Worm (Caenorhabditis elegans): ENCODE results near the gene F18G5.1.
A peak's percentile ranks its signal among the peaks of the same experiment; 100 is the strongest.

F18G5.1 gene

ce11 chrX:9246625-9247024, 13.0 kb upstream of the F18G5.1 start:
- TF ChIP-seq egl-27 (tag; optimal IDR thresholded peaks at IDR 0.05) = no peak
- TF ChIP-seq lin-39 (tag; optimal IDR thresholded peaks at IDR 0.05) = no peak
- no peak for TF ChIP-seq elt-3 (tag; optimal IDR thresholded peaks at IDR 0.05)
- TF ChIP-seq nhr-6 (tag; optimal IDR thresholded peaks at IDR 0.05) = no peak
- peak; percentile 4 for TF ChIP-seq sma-3 (GFP tag; optimal IDR thresholded peaks at IDR 0.05)
- TF ChIP-seq fos-1 (tag; optimal IDR thresholded peaks at IDR 0.05) = no peak
- no peak for TF ChIP-seq snpc-4 (tag; optimal IDR thresholded peaks at IDR 0.05)
- TF ChIP-seq nhr-11 (tag; optimal IDR thresholded peaks at IDR 0.05) = no peak
- TF ChIP-seq unc-55 (GFP tag; optimal IDR thresholded peaks at IDR 0.05) = no peak
- no peak for TF ChIP-seq ZK546.5 (tag; optimal IDR thresholded peaks at IDR 0.05)
- peak; percentile 57 for TF ChIP-seq sma-9 (GFP tag; optimal IDR thresholded peaks at IDR 0.05)
- TF ChIP-seq sma-9 (tag; optimal IDR thresholded peaks at IDR 0.05) = no peak
- TF ChIP-seq ztf-1 (GFP tag; conservative IDR thresholded peaks at IDR 0.05) = no peak
- no peak for TF ChIP-seq nhr-129 (tag; optimal IDR thresholded peaks at IDR 0.05)
- TF ChIP-seq alr-1 (tag; optimal IDR thresholded peaks at IDR 0.05) = no peak
- TF ChIP-seq nhr-12 (tag; optimal IDR thresholded peaks at IDR 0.05) = no peak
- TF ChIP-seq nhr-23 (tag; optimal IDR thresholded peaks at IDR 0.05) = no peak
- peak; percentile 4 for TF ChIP-seq crh-2 (tag; optimal IDR thresholded peaks at IDR 0.05)
- TF ChIP-seq mab-5 (tag; optimal IDR thresholded peaks at IDR 0.05) = no peak
- peak; percentile 7 for TF ChIP-seq blmp-1 (tag; optimal IDR thresholded peaks at IDR 0.05; ENCODE audit: insufficient read depth)
- no peak for TF ChIP-seq peb-1 (tag; optimal IDR thresholded peaks at IDR 0.05)
- TF ChIP-seq lin-11 (tag; optimal IDR thresholded peaks at IDR 0.05) = no peak
- peak; percentile 74 for TF ChIP-seq nhr-25 (tag; optimal IDR thresholded peaks at IDR 0.05)
- TF ChIP-seq dmd-4 (tag; optimal IDR thresholded peaks at IDR 0.05) = no peak
- no peak for TF ChIP-seq mbf-1 (tag; optimal IDR thresholded peaks at IDR 0.05)

- no peak for TF ChIP-seq Y55F3AM.14 (GFP tag; optimal IDR thresholded peaks at IDR 0.05)
- TF ChIP-seq sma-9 (GFP tag; optimal IDR thresholded peaks at IDR 0.05) = peak; percentile 29
- no peak for TF ChIP-seq sma-9 (tag; optimal IDR thresholded peaks at IDR 0.05)
- no peak for TF ChIP-seq aly-2 (tag; optimal IDR thresholded peaks at IDR 0.05)
- TF ChIP-seq zag-1 (tag; optimal IDR thresholded peaks at IDR 0.05) = no peak
- peak; percentile 6 for TF ChIP-seq crh-2 (tag; optimal IDR thresholded peaks at IDR 0.05)
- peak; percentile 47 for TF ChIP-seq nhr-21 (tag; optimal IDR thresholded peaks at IDR 0.05)
- TF ChIP-seq nhr-129 (tag; optimal IDR thresholded peaks at IDR 0.05) = peak; percentile 39
- TF ChIP-seq unc-39 (tag; optimal IDR thresholded peaks at IDR 0.05) = no peak
- no peak for TF ChIP-seq R02D3.7 (tag; optimal IDR thresholded peaks at IDR 0.05)
Measured at ce11 chrX:9248083-9248805, 11.4 kb upstream of the F18G5.1 start.

ce11 chrX:9251488-9251887, 8.2 kb upstream of the F18G5.1 start, which contains the start of gene pes-8:
TSS of gene pes-8 (plus strand) at chrX:9251788.
- TF ChIP-seq blmp-1 (tag; optimal IDR thresholded peaks at IDR 0.05; ENCODE audit: insufficient read depth) = no peak
- no peak for TF ChIP-seq alr-1 (tag; optimal IDR thresholded peaks at IDR 0.05)
- TF ChIP-seq crh-2 (tag; optimal IDR thresholded peaks at IDR 0.05) = no peak
- TF ChIP-seq nhr-11 (tag; optimal IDR thresholded peaks at IDR 0.05) = no peak
- TF ChIP-seq snpc-4 (tag; optimal IDR thresholded peaks at IDR 0.05) = no peak
- TF ChIP-seq nhr-77 (tag; optimal IDR thresholded peaks at IDR 0.05) = no peak
- no peak for TF ChIP-seq mbf-1 (tag; optimal IDR thresholded peaks at IDR 0.05)
- TF ChIP-seq nhr-12 (tag; optimal IDR thresholded peaks at IDR 0.05) = no peak
- TF ChIP-seq ZK546.5 (tag; optimal IDR thresholded peaks at IDR 0.05) = no peak
- TF ChIP-seq sem-4 (tag; optimal IDR thresholded peaks at IDR 0.05) = no peak
- no peak for TF ChIP-seq mdl-1 (tag; optimal IDR thresholded peaks at IDR 0.05)
- no peak for TF ChIP-seq unc-62 (GFP tag; optimal IDR thresholded peaks at IDR 0.05)
- no peak for TF ChIP-seq lin-11 (tag; optimal IDR thresholded peaks at IDR 0.05)
- no peak for TF ChIP-seq nhr-10 (tag; optimal IDR thresholded peaks at IDR 0.05)
- no peak for TF ChIP-seq unc-39 (tag; optimal IDR thresholded peaks at IDR 0.05)
- TF ChIP-seq sma-9 (GFP tag; optimal IDR thresholded peaks at IDR 0.05) = no peak
- TF ChIP-seq sma-9 (tag; optimal IDR thresholded peaks at IDR 0.05) = no peak
- no peak for TF ChIP-seq elt-3 (tag; optimal IDR thresholded peaks at IDR 0.05)
- TF ChIP-seq C34F6.9 (tag; optimal IDR thresholded peaks at IDR 0.05) = no peak

- no peak for TF ChIP-seq mdl-1 (tag; optimal IDR thresholded peaks at IDR 0.05)
- TF ChIP-seq dmd-4 (tag; optimal IDR thresholded peaks at IDR 0.05) = no peak
- TF ChIP-seq unc-62 (GFP tag; optimal IDR thresholded peaks at IDR 0.05) = no peak
- no peak for TF ChIP-seq nhr-77 (tag; optimal IDR thresholded peaks at IDR 0.05)
- no peak for TF ChIP-seq F13H6.1 (tag; optimal IDR thresholded peaks at IDR 0.05)
- TF ChIP-seq zag-1 (tag; optimal IDR thresholded peaks at IDR 0.05) = no peak
Measured at ce11 chrX:9255993-9256392, 3.7 kb upstream of the F18G5.1 start.
